Fruit fly (Drosophila melanogaster) whole organism, pupa: ENCODE results near the gene CG34327.

Experiments used
- CG10348 ChIP-seq: fragments of 200-800 bp; sonication (Bioruptor generic); IDR thresholded peaks from 2 replicates; pipeline ENCODE4 v1.3.6; 2022; ENCODE audit warnings: missing biosample characterization, missing genetic modification characterization
- CG13204 ChIP-seq: fragments of 200-800 bp; sonication (Bioruptor generic); optimal IDR thresholded peaks from 2 replicates; lab custom pipeline; 2018; ENCODE audit warnings: missing biosample characterization, mild to moderate bottlenecking, missing genetic modification characterization, moderate library complexity
- CG15710 ChIP-seq: fragments of 200-800 bp; sonication (Bioruptor generic); optimal IDR thresholded peaks from 2 replicates; lab custom pipeline; 2018; ENCODE audit warnings: missing biosample characterization, mild to moderate bottlenecking, missing genetic modification characterization, moderate library complexity
- CG17806 ChIP-seq: fragments of 200-800 bp; sonication (Bioruptor generic); optimal IDR thresholded peaks from 2 replicates; lab custom pipeline; 2018; ENCODE audit warnings: missing biosample characterization, mild to moderate bottlenecking, missing genetic modification characterization, moderate library complexity
- CG32121 ChIP-seq: fragments of 200-800 bp; sonication (Bioruptor generic); IDR thresholded peaks from 2 replicates; pipeline ENCODE4 v1.3.6; 2022; ENCODE audit warnings: missing biosample characterization, missing genetic modification characterization
- CG8301 ChIP-seq: fragments of 200-800 bp; sonication (Bioruptor generic); optimal IDR thresholded peaks from 2 replicates; lab custom pipeline; 2018; ENCODE audit warnings: missing biosample characterization, mild to moderate bottlenecking, missing genetic modification characterization
- D1 ChIP-seq: fragments of 200-800 bp; sonication (Bioruptor generic); optimal IDR thresholded peaks from 2 replicates; lab custom pipeline; 2018; ENCODE audit warnings: missing biosample characterization, mild to moderate bottlenecking, missing genetic modification characterization, moderate library complexity
- EcR ChIP-seq: fragments of 200-800 bp; sonication (Bioruptor generic); optimal IDR thresholded peaks from 3 replicates; lab custom pipeline; 2019; ENCODE audit warnings: missing biosample characterization, missing genetic modification characterization, mild to moderate bottlenecking, moderate library complexity, missing genetic modification reagents
- Pif1A ChIP-seq: fragments of 200-800 bp; sonication (Bioruptor generic); optimal IDR thresholded peaks from 3 replicates; lab custom pipeline; 2016; ENCODE audit warnings: missing biosample characterization, missing genetic modification characterization
- Snoo ChIP-seq: fragments of 200-800 bp; sonication (Bioruptor generic); optimal IDR thresholded peaks from 3 replicates; lab custom pipeline; 2017; ENCODE audit warnings: missing biosample characterization, mild to moderate bottlenecking, missing genetic modification characterization, inconsistent platforms
- fd96Ca ChIP-seq: fragments of 200-800 bp; sonication (Bioruptor generic); IDR thresholded peaks from 3 replicates; pipeline ENCODE4 v1.3.6; 2022; ENCODE audit warnings: missing biosample characterization, missing genetic modification characterization
- rn ChIP-seq: fragments of 200-800 bp; sonication (Bioruptor generic); IDR thresholded peaks from 2 replicates; pipeline ENCODE4 v1.3.6; 2022; ENCODE audit warnings: missing biosample characterization, missing genetic modification characterization

DNA sequence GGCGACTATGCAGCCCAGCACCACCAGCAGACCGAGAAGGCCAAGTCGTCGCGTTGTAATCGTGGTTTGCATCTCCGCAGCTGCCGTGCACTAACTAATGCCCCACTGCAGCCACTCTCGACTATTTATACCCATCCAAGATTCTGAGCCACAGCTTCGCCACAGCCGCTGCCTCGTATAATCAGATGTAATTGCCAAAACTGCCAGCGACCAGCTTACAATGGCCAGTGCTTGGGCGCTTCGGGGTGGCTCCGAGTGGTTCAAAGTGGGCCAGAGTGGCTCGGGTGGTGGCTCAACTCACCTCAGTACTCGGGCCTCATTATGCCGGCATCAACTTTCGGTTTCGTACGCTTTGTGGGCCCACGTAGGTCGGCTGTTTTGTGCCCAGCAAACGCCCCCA, at the start of gene CG34327:
- TF ChIP-seq rn (GFP tag; lab: Robert Waterston, UW) (no peak), Pif1A (GFP tag; lab: Kevin White, UChicago) (no peak), CG8301 (tag; lab: Kevin White, UChicago) (no peak), CG17806 (tag; lab: Kevin White, UChicago) (no peak), CG15710 (no peak), CG32121 (GFP tag; lab: Robert Waterston, UW) (no peak), EcR (GFP tag; lab: Kevin White, UChicago) (no peak), Snoo (tag; lab: Kevin White, UChicago) (no peak), CG13204 (GFP tag; lab: Kevin White, UChicago) (no peak), fd96Ca (GFP tag; lab: Robert Waterston, UW) (no peak), D1 (tag; lab: Kevin White, UChicago) (no peak), CG10348 (GFP tag; lab: Robert Waterston, UW) (no peak)
